Fruit fly (Drosophila melanogaster): ENCODE results near the gene ifc.

ifc gene

dm6 chr2L:6037830-6038229, 51.7 kb downstream of the ifc start, which contains the start of the genes CG9117 and CG31643 (continued):
- no peak for TF ChIP-seq bbx (GFP tag; IDR thresholded peaks at IDR 0.05; ENCODE audit: partially characterized antibody)
- TF ChIP-seq CG34224 (GFP tag; IDR thresholded peaks at IDR 0.05; ENCODE audit: partially characterized antibody): peak; percentile 60; the same call in 2 of the 3 replicates
- no peak for TF ChIP-seq Hey (tag; optimal IDR thresholded peaks at IDR 0.05)
- peak; percentile 49 for TF ChIP-seq CG16863 (GFP tag; optimal IDR thresholded peaks at IDR 0.05)
- TF ChIP-seq Fer1 (GFP tag; optimal IDR thresholded peaks at IDR 0.05): peak; percentile 67
- peak; percentile 74 for TF ChIP-seq CG15514 (GFP tag; optimal IDR thresholded peaks at IDR 0.05)
- TF ChIP-seq ham (GFP tag; IDR thresholded peaks at IDR 0.05): no peak
- peak; percentile 35 for TF ChIP-seq CG7271 (tag; optimal IDR thresholded peaks at IDR 0.05)
- TF ChIP-seq CG12744 (GFP tag; optimal IDR thresholded peaks at IDR 0.05): peak; percentile 53
- no peak for TF ChIP-seq Opbp (GFP tag; IDR thresholded peaks at IDR 0.05; ENCODE audit: partially characterized antibody)
- TF ChIP-seq Antp (GFP tag; optimal IDR thresholded peaks at IDR 0.05): peak; percentile 46
- peak; percentile 60 for TF ChIP-seq CG9932 (GFP tag; IDR thresholded peaks at IDR 0.05)
- TF ChIP-seq trh (GFP tag; optimal IDR thresholded peaks at IDR 0.05): peak; percentile 17
- TF ChIP-seq Tbp (GFP tag; optimal IDR thresholded peaks at IDR 0.05): no peak
- peak; percentile 63; the same call in 1 of the 3 replicates for TF ChIP-seq CG34422 (GFP tag; IDR thresholded peaks at IDR 0.05)
- no peak for TF ChIP-seq CG17802 (tag; optimal IDR thresholded peaks at IDR 0.05)
- TF ChIP-seq Six4 (GFP tag; optimal IDR thresholded peaks at IDR 0.05): peak; percentile 54
- peak; percentile 25; the same call in 1 of the 2 replicates for TF ChIP-seq sisA (GFP tag; IDR thresholded peaks at IDR 0.05)
- TF ChIP-seq Bteb2 (GFP tag; optimal IDR thresholded peaks at IDR 0.05): peak; percentile 73
- TF ChIP-seq hb (GFP tag; IDR thresholded peaks at IDR 0.05; ENCODE audit: partially characterized antibody): no peak
- TF ChIP-seq fu2 (GFP tag; optimal IDR thresholded peaks at IDR 0.05): peak; percentile 59
- TF ChIP-seq HmgD (GFP tag; optimal IDR thresholded peaks at IDR 0.05): no peak
- peak; percentile 49 for TF ChIP-seq CG4820 (GFP tag; optimal IDR thresholded peaks at IDR 0.05)
- no peak for TF ChIP-seq CG3163 (GFP tag; optimal IDR thresholded peaks at IDR 0.05)
- TF ChIP-seq Ptx1 (GFP tag; IDR thresholded peaks at IDR 0.05): no peak
- no peak for TF ChIP-seq CG7963 (GFP tag; IDR thresholded peaks at IDR 0.05; ENCODE audit: partially characterized antibody)
- no peak for TF ChIP-seq HLHmδ (GFP tag; optimal IDR thresholded peaks at IDR 0.05)
- TF ChIP-seq Fer2 (tag; optimal IDR thresholded peaks at IDR 0.05): peak; percentile 28
- peak; percentile 26 for TF ChIP-seq CG7556 (GFP tag; optimal IDR thresholded peaks at IDR 0.05)
- peak; percentile 31 for TF ChIP-seq BEAF-32 (GFP tag; optimal IDR thresholded peaks at IDR 0.05)
- TF ChIP-seq CG17186 (GFP tag; optimal IDR thresholded peaks at IDR 0.05): peak; percentile 30
- peak; percentile 32 for TF ChIP-seq cwo (GFP tag; optimal IDR thresholded peaks at IDR 0.05)
- peak; percentile 48 for TF ChIP-seq Fer3 (tag; optimal IDR thresholded peaks at IDR 0.05)
- TF ChIP-seq lola (GFP tag; optimal IDR thresholded peaks at IDR 0.05): peak in 1 of 3 experiments; percentile 45
- no peak for TF ChIP-seq crol (GFP tag; IDR thresholded peaks at IDR 0.05)
- TF ChIP-seq CG10462 (GFP tag; optimal IDR thresholded peaks at IDR 0.05): peak; percentile 13
- TF ChIP-seq CG10321 (GFP tag; IDR thresholded peaks at IDR 0.05): no peak
- peak; percentile 69 for TF ChIP-seq CG15601 (tag; optimal IDR thresholded peaks at IDR 0.05)
- TF ChIP-seq CG18476 (GFP tag; optimal IDR thresholded peaks at IDR 0.05): peak; percentile 30
- peak; percentile 71 for TF ChIP-seq dm (GFP tag; optimal IDR thresholded peaks at IDR 0.05)
- no peak for TF ChIP-seq sim (GFP tag; IDR thresholded peaks at IDR 0.05)
- peak; percentile 60 to 61 for TF ChIP-seq dpn (GFP tag; optimal IDR thresholded peaks at IDR 0.05)
- TF ChIP-seq eyg (GFP tag; optimal IDR thresholded peaks at IDR 0.05): peak; percentile 42
- TF ChIP-seq Xrp1 (GFP tag; IDR thresholded peaks at IDR 0.05): peak; percentile 58
- TF ChIP-seq CHES-1-like (GFP tag; optimal IDR thresholded peaks at IDR 0.05): peak; percentile 70
- no peak for TF ChIP-seq CG12769 (tag; optimal IDR thresholded peaks at IDR 0.05)
- TF ChIP-seq Max (GFP tag; optimal IDR thresholded peaks at IDR 0.05): peak; percentile 61
- no peak for TF ChIP-seq Spps (tag; optimal IDR thresholded peaks at IDR 0.05)
- peak; percentile 31 for TF ChIP-seq CG9817 (tag; optimal IDR thresholded peaks at IDR 0.05)
- peak; percentile 57 for TF ChIP-seq az2 (GFP tag; optimal IDR thresholded peaks at IDR 0.05)

All from whole organism, embryonic.